Fruit fly (Drosophila melanogaster): ENCODE data around the gene CG15306.

Gene CG15306

DNA sequence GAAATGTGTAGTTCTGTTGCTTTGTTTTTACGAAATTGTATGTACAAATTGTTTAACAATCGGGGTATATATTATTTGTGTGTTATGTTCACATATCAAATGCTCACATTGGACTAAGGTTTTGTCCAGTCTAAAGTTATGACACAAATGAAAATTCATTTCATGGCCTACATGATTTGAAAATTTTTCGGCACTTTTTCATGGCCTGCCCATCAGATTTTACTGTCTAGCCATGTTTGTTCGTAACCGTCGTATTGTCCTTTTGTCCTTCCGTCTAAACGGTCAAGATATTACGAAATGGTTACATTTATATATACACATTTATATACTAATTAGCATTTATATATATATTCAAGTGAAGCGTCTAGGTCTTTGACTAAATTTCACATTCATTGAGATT lies at the start of gene CG15306:
Gene CG15306, minus strand, starts transcription at position 101 of the 400 bp plus-strand sequence.
- TF ChIP-seq Clk (GFP tag; optimal IDR thresholded peaks at IDR 0.05) (no peak), CG33017 (tag; optimal IDR thresholded peaks at IDR 0.05) (no peak), kay (GFP tag; ENCODE audit: borderline replicate concordance) (no peak), CG11617 (GFP tag; optimal IDR thresholded peaks at IDR 0.05) (no peak), toe (GFP tag; optimal IDR thresholded peaks at IDR 0.05) (no peak), CG14711 (tag; optimal IDR thresholded peaks at IDR 0.05) (no peak), tj (GFP tag; optimal IDR thresholded peaks at IDR 0.05) (no peak), ovo (GFP tag; optimal IDR thresholded peaks at IDR 0.05) (no peak), CG7045 (GFP tag; optimal IDR thresholded peaks at IDR 0.05) (no peak), CG1620 (GFP tag; optimal IDR thresholded peaks at IDR 0.05) (no peak), bab1 (GFP tag; optimal IDR thresholded peaks at IDR 0.05) (no peak), cic (GFP tag; optimal IDR thresholded peaks at IDR 0.05) (no peak), CG5204 (GFP tag; optimal IDR thresholded peaks at IDR 0.05) (no peak), pad (GFP tag; optimal IDR thresholded peaks at IDR 0.05) (no peak), CG12768 (GFP tag; optimal IDR thresholded peaks at IDR 0.05) (no peak), CG7101 (tag; optimal IDR thresholded peaks at IDR 0.05) (no peak), Crg-1 (GFP tag; optimal IDR thresholded peaks at IDR 0.05) (no peak), cnc (optimal IDR thresholded peaks at IDR 0.05) (no peak), Mnt (GFP tag; optimal IDR thresholded peaks at IDR 0.05) (no peak)

DNA sequence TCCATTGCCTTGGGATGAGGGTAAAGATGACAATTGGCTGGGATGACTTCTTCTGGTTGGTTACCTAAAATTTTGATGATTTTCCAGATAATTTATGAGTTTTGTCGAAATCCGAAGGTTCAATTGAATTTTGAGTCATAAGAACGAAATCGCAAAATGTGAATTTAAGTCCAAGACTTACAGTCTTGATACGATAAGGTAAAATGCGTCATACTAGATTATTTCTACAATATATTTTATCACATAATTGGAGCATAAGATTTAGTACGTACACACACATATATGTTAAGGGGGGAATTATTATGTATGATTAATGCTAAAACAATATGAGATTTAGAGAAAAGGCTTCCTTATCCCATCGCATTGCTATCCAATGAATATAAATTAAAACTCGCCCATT lies 49.6 kb upstream of the CG15306 start, which contains the start of gene CG32681:
Gene CG32681, minus strand, starts transcription at position 101 of the 400 bp plus-strand sequence.
- TF ChIP-seq bab1 (GFP tag; optimal IDR thresholded peaks at IDR 0.05) (no peak), CG5204 (GFP tag; optimal IDR thresholded peaks at IDR 0.05) (no peak), Mnt (GFP tag; optimal IDR thresholded peaks at IDR 0.05) (no peak), kay (GFP tag; ENCODE audit: borderline replicate concordance) (no peak), CG11617 (GFP tag; optimal IDR thresholded peaks at IDR 0.05) (no peak)

DNA sequence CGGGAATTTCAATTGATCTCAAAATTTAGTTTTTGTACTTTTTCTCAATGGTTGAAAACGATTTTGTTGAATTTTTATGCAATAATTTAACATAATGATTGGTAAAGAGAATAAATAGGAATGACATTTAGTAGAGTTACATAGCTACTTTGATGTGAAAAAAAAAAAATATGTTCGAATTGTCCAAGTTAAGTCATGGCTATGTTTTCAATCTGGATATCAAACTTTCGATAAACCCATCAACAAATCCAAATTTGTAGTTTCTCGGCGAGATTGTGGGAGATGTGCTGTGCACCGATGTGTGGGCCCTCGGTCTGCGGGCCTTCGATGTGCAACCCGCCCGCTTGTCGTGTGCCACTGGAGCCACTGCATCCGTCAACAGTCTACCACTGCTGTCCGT lies 43.6 kb upstream of the CG15306 start, which contains the start of the genes CG32686 and CG2898:
Gene CG32686, minus strand, starts transcription at position 101 of the 400 bp plus-strand sequence.
Gene CG2898, plus strand, starts transcription at position 159 of the 400 bp plus-strand sequence.
- TF ChIP-seq CG33017 (tag; optimal IDR thresholded peaks at IDR 0.05) (no peak), tj (GFP tag; optimal IDR thresholded peaks at IDR 0.05) (no peak), CG7045 (GFP tag; optimal IDR thresholded peaks at IDR 0.05) (no peak), CG14711 (tag; optimal IDR thresholded peaks at IDR 0.05) (no peak), cnc (optimal IDR thresholded peaks at IDR 0.05) (no peak), CG12768 (GFP tag; optimal IDR thresholded peaks at IDR 0.05) (no peak), cic (GFP tag; optimal IDR thresholded peaks at IDR 0.05) (no peak), pad (GFP tag; optimal IDR thresholded peaks at IDR 0.05) (no peak), kay (GFP tag; ENCODE audit: borderline replicate concordance) (no peak), Clk (GFP tag; optimal IDR thresholded peaks at IDR 0.05) (no peak), CG11617 (GFP tag; optimal IDR thresholded peaks at IDR 0.05) (no peak), toe (GFP tag; optimal IDR thresholded peaks at IDR 0.05) (no peak)

DNA sequence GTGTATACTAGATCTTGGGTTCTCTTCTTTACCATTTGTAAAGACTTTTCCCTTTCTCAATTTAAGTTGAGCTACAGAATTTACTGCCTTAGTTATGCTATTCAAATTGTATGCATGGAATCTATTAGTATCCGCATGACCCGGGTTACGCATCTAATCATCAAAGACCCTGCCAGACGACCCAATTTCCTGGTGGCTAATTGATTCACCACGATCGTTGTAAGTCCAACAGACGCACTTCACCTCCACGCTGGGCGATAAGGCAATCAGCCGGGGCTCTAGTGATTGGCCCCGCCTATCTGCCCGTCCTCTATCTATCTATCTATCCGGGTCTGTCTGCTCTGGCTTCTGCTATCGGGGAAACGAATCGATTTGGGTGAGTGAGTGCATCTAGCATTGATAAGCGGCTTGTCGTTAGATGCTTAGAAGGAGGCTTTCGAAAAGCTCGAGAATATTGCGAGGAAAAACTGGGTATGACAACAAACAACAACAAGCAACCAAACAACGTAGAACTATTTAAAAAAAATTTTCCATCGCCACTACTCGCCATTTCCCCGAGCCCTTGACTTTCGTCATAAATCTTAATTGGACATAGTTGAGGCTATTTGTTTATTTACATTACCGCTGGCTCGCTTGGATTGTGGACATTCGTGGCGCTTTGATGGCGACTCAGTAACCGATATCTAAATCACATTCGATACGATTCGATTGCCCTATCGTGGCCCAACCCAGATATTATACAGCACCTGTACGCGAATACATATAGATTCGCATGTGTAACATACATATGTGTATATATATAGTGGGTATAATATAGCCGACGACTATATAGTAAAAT lies 38.8 kb upstream of the CG15306 start:
- TF ChIP-seq cic (GFP tag; optimal IDR thresholded peaks at IDR 0.05) (peak; percentile 79), CG33017 (tag; optimal IDR thresholded peaks at IDR 0.05) (no peak), CG11617 (GFP tag; optimal IDR thresholded peaks at IDR 0.05) (no peak), Mnt (GFP tag; optimal IDR thresholded peaks at IDR 0.05) (peak; percentile 51), CG12768 (GFP tag; optimal IDR thresholded peaks at IDR 0.05) (peak; percentile 6)

DNA sequence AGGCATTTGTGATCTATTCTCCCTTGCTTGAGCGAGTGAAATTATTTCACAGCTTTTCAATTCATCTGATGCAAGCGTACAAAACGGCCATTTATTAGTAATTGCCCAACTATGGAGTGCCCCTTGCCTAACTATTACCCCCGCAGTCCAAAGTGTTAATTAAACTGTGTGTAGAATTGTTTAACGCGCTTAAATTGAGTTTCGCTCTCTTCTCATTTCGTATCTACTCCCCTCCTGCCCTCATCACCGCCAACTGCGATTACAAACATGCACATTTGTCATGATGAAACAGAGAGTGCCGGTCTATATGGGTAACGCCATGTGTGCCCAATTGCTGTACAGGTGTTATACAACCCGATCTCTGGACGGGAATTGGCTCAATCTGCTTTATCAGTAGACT lies 38.1 kb upstream of the CG15306 start:
- TF ChIP-seq Mnt (GFP tag; optimal IDR thresholded peaks at IDR 0.05): peak; percentile 49
- TF ChIP-seq CG12768 (GFP tag; optimal IDR thresholded peaks at IDR 0.05): no peak
- no peak for TF ChIP-seq kay (GFP tag; ENCODE audit: borderline replicate concordance)
- TF ChIP-seq Crg-1 (GFP tag; optimal IDR thresholded peaks at IDR 0.05): peak; percentile 34
- no peak for TF ChIP-seq pad (GFP tag; optimal IDR thresholded peaks at IDR 0.05)
- no peak for TF ChIP-seq CG14711 (tag; optimal IDR thresholded peaks at IDR 0.05)
- no peak for TF ChIP-seq CG7101 (tag; optimal IDR thresholded peaks at IDR 0.05)
- TF ChIP-seq toe (GFP tag; optimal IDR thresholded peaks at IDR 0.05): peak; percentile 15

DNA sequence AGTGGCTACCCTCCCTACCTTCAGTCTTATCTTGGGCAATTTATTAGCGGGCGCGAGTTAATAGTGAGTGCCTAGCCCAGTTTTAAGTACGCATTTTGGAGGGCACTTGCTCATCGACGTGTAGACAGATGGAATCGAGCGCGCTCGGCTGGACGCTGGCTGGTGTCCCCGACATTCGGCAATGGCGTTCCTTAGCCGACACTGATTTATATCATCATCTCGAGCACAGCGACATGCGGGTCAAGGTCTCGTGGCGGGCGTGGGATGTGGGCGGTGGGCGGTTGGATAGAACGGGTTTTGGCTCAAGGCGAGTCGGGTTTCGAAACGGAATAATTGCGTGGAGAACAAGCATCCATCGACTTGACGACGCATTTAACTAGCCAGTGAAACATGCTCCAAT lies 37.7 kb upstream of the CG15306 start:
- TF ChIP-seq ovo (GFP tag; optimal IDR thresholded peaks at IDR 0.05) (no peak), cnc (optimal IDR thresholded peaks at IDR 0.05) (no peak)

DNA sequence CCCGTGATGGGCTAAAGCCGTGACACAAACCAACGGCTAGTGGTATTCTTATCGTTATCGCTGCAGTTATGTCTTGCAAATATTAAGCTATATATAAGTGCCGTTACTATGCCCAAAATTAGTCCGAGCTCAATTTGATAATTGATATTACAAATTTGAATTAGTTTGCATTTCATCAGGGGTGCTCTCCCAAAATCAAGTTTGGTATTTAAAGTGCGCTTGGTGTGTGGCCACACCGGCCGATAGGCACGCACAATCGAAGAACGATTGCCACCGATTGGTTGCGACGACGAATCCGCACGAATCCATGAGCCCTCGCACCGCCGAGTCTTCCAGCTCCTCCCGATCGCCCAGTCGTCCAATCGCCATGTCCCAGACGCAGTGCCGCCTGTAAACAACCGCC lies 36.2 kb upstream of the CG15306 start, which contains the start of gene CG17841:
Gene CG17841, plus strand, starts transcription at position 252 of the 403 bp plus-strand sequence.
- TF ChIP-seq Hr96 (GFP tag; optimal IDR thresholded peaks at IDR 0.05): no peak
- TF ChIP-seq CG11617 (GFP tag; optimal IDR thresholded peaks at IDR 0.05): no peak
- TF ChIP-seq Clk (GFP tag; optimal IDR thresholded peaks at IDR 0.05): no peak
- TF ChIP-seq pad (GFP tag; optimal IDR thresholded peaks at IDR 0.05): no peak
- TF ChIP-seq kay (GFP tag; ENCODE audit: borderline replicate concordance): no peak
- TF ChIP-seq toe (GFP tag; optimal IDR thresholded peaks at IDR 0.05): no peak
- TF ChIP-seq Mnt (GFP tag; optimal IDR thresholded peaks at IDR 0.05): peak; percentile 16
- no peak for TF ChIP-seq CG12768 (GFP tag; optimal IDR thresholded peaks at IDR 0.05)
- TF ChIP-seq CG5204 (GFP tag; optimal IDR thresholded peaks at IDR 0.05): no peak
- TF ChIP-seq tj (GFP tag; optimal IDR thresholded peaks at IDR 0.05): no peak
- TF ChIP-seq CG1620 (GFP tag; optimal IDR thresholded peaks at IDR 0.05): no peak
- TF ChIP-seq bab1 (GFP tag; optimal IDR thresholded peaks at IDR 0.05): peak; percentile 65
- TF ChIP-seq CG7101 (tag; optimal IDR thresholded peaks at IDR 0.05): peak; percentile 2
- TF ChIP-seq Crg-1 (GFP tag; optimal IDR thresholded peaks at IDR 0.05): no peak

Measured in whole organism, adult.